Worm (Caenorhabditis elegans) whole organism, late embryonic: Measurements from ENCODE around the gene klc-1.
A peak's percentile ranks its signal among the peaks of the same experiment; 100 is the strongest.

Source experiments
- C38D4.7 ChIP-seq: fragments of 200-800 bp; sonication (Bioruptor generic); optimal IDR thresholded peaks from 2 replicates; lab custom pipeline; 2018; ENCODE audit warnings: mild to moderate bottlenecking, missing genetic modification characterization, moderate library complexity, missing compliant biosample characterization
- K02D7.2 ChIP-seq: sonication (generic microtip); optimal IDR thresholded peaks from 2 replicates; lab custom pipeline; 2017; ENCODE audit warnings: mild to moderate bottlenecking, missing genetic modification characterization, missing compliant biosample characterization
- T23F11.4 ChIP-seq: fragments of 200-800 bp; sonication (Bioruptor generic); optimal IDR thresholded peaks from 2 replicates; lab custom pipeline; 2018; ENCODE audit warnings: mild to moderate bottlenecking, missing genetic modification characterization, missing compliant biosample characterization
- Y22D7AL.16 ChIP-seq: sonication (generic microtip); optimal IDR thresholded peaks from 2 replicates; lab custom pipeline; 2016; ENCODE audit warnings: missing genetic modification characterization, missing compliant biosample characterization
- ahr-1 ChIP-seq: sonication (generic microtip); optimal IDR thresholded peaks from 2 replicates; lab custom pipeline; 2016; ENCODE audit warnings: missing genetic modification characterization, missing compliant biosample characterization
- ama-1 ChIP-seq: fragments of 150-350 bp; optimal IDR thresholded peaks from 2 replicates; lab custom pipeline; 2014
- ceh-22 ChIP-seq: sonication (generic microtip); optimal IDR thresholded peaks from 2 replicates; lab custom pipeline; 2017; ENCODE audit warnings: missing biosample characterization, missing genetic modification characterization
- ceh-24 ChIP-seq: sonication (generic microtip); optimal IDR thresholded peaks from 2 replicates; lab custom pipeline; 2016; ENCODE audit warnings: mild to moderate bottlenecking, missing genetic modification characterization, missing compliant biosample characterization
- ceh-30 ChIP-seq: fragments of 150-350 bp; optimal IDR thresholded peaks from 2 replicates; lab custom pipeline; 2014; ENCODE audit warnings: missing biosample characterization, missing genetic modification characterization
- ceh-31 ChIP-seq: sonication (generic microtip); optimal IDR thresholded peaks from 2 replicates; lab custom pipeline; 2016; ENCODE audit warnings: missing genetic modification characterization, missing compliant biosample characterization
- ceh-34 ChIP-seq: sonication (generic microtip); optimal IDR thresholded peaks from 2 replicates; lab custom pipeline; 2016; ENCODE audit warnings: mild to moderate bottlenecking, missing genetic modification characterization, missing compliant biosample characterization
- ceh-48 ChIP-seq: sonication (generic microtip); optimal IDR thresholded peaks from 2 replicates; lab custom pipeline; 2016; ENCODE audit warnings: missing genetic modification characterization, inconsistent platforms, missing compliant biosample characterization
- ceh-6 ChIP-seq: fragments of 200-800 bp; sonication (Bioruptor generic); optimal IDR thresholded peaks from 2 replicates; lab custom pipeline; 2018; ENCODE audit warnings: mild to moderate bottlenecking, missing genetic modification characterization, missing compliant biosample characterization
- ceh-9 ChIP-seq: sonication (generic microtip); optimal IDR thresholded peaks from 2 replicates; lab custom pipeline; 2016; ENCODE audit warnings: mild to moderate bottlenecking, missing genetic modification characterization, inconsistent platforms, missing compliant biosample characterization
- che-1 ChIP-seq: sonication (generic microtip); optimal IDR thresholded peaks from 2 replicates; lab custom pipeline; 2016; ENCODE audit warnings: mild to moderate bottlenecking, missing genetic modification characterization, missing compliant biosample characterization
- dmd-4 ChIP-seq: sonication (generic microtip); optimal IDR thresholded peaks from 2 replicates; lab custom pipeline; 2016; ENCODE audit warnings: borderline replicate concordance, missing genetic modification characterization, missing compliant biosample characterization
- dve-1 ChIP-seq: sonication (generic microtip); optimal IDR thresholded peaks from 2 replicates; lab custom pipeline; 2017; ENCODE audit warnings: antibody characterized with exemption, mild to moderate bottlenecking, missing genetic modification characterization, missing compliant biosample characterization
- elt-2 ChIP-seq: sonication (generic microtip); optimal IDR thresholded peaks from 2 replicates; lab custom pipeline; 2016; ENCODE audit warnings: missing genetic modification reagents, missing genetic modification characterization, missing compliant biosample characterization
- elt-4 ChIP-seq: sonication (generic microtip); optimal IDR thresholded peaks from 2 replicates; lab custom pipeline; 2016; ENCODE audit warnings: missing genetic modification characterization, missing compliant biosample characterization
- eyg-1 ChIP-seq: sonication (generic microtip); optimal IDR thresholded peaks from 2 replicates; lab custom pipeline; 2016; ENCODE audit warnings: missing genotype, missing genetic modification characterization, missing compliant biosample characterization
- fkh-10 ChIP-seq: fragments of 150-350 bp; optimal IDR thresholded peaks from 2 replicates; lab custom pipeline; 2014; ENCODE audit warnings: missing biosample characterization, missing genetic modification reagents, missing genetic modification characterization
- fkh-6 ChIP-seq: sonication (generic microtip); optimal IDR thresholded peaks from 2 replicates; lab custom pipeline; 2016; ENCODE audit warnings: missing genetic modification characterization, missing compliant biosample characterization
- hlh-13 ChIP-seq: fragments of 200-800 bp; sonication (Bioruptor generic); optimal IDR thresholded peaks from 2 replicates; lab custom pipeline; 2018; ENCODE audit warnings: mild to moderate bottlenecking, missing genetic modification characterization, missing compliant biosample characterization
- hlh-15 ChIP-seq: sonication (generic microtip); optimal IDR thresholded peaks from 2 replicates; lab custom pipeline; 2016; ENCODE audit warnings: missing genetic modification characterization, missing compliant biosample characterization
- hlh-30 ChIP-seq: sonication (generic microtip); optimal IDR thresholded peaks from 2 replicates; lab custom pipeline; 2017; ENCODE audit warnings: antibody characterized with exemption, missing genetic modification characterization, missing compliant biosample characterization; ENCODE audit not compliant: insufficient read depth
- hlh-6 ChIP-seq: sonication (generic microtip); optimal IDR thresholded peaks from 2 replicates; lab custom pipeline; 2016; ENCODE audit warnings: missing genotype, missing genetic modification characterization, missing compliant biosample characterization
- hlh-8 ChIP-seq: sonication (generic microtip); optimal IDR thresholded peaks from 2 replicates; lab custom pipeline; 2016; ENCODE audit warnings: missing genotype, missing genetic modification characterization, missing compliant biosample characterization
- lim-6 ChIP-seq: sonication (generic microtip); optimal IDR thresholded peaks from 2 replicates; lab custom pipeline; 2016; ENCODE audit warnings: missing genetic modification characterization, missing compliant biosample characterization
- madf-2 ChIP-seq: sonication (generic microtip); optimal IDR thresholded peaks from 2 replicates; lab custom pipeline; 2017; ENCODE audit warnings: missing genetic modification characterization, missing compliant biosample characterization
- mec-3 ChIP-seq: sonication (generic microtip); optimal IDR thresholded peaks from 2 replicates; lab custom pipeline; 2016; ENCODE audit warnings: borderline replicate concordance, missing genetic modification characterization, missing compliant biosample characterization
- nfya-1 ChIP-seq: sonication (generic microtip); optimal IDR thresholded peaks from 2 replicates; lab custom pipeline; 2017; ENCODE audit warnings: missing genetic modification characterization, mild to moderate bottlenecking, missing compliant biosample characterization, antibody characterized with exemption, moderate library complexity
- nhr-11 ChIP-seq: fragments of 150-350 bp; optimal IDR thresholded peaks from 2 replicates; lab custom pipeline; 2014; ENCODE audit warnings: missing biosample characterization, missing genetic modification characterization
- pag-3 ChIP-seq: sonication (generic microtip); optimal IDR thresholded peaks from 2 replicates; lab custom pipeline; 2016; ENCODE audit warnings: missing compliant biosample characterization, missing genetic modification characterization, borderline replicate concordance
- pat-9 ChIP-seq: fragments of 200-800 bp; sonication (Bioruptor generic); optimal IDR thresholded peaks from 2 replicates; lab custom pipeline; 2018; ENCODE audit warnings: mild to moderate bottlenecking, missing genetic modification characterization, moderate library complexity, missing compliant biosample characterization
- pax-1 ChIP-seq: fragments of 150-350 bp; optimal IDR thresholded peaks from 2 replicates; lab custom pipeline; 2014; ENCODE audit warnings: missing biosample characterization, missing genetic modification characterization
- pha-2 ChIP-seq: sonication (generic microtip); optimal IDR thresholded peaks from 2 replicates; lab custom pipeline; 2017; ENCODE audit warnings: mild to moderate bottlenecking, missing genetic modification characterization, missing compliant biosample characterization
- pqm-1 ChIP-seq: sonication (generic microtip); optimal IDR thresholded peaks from 2 replicates; lab custom pipeline; 2016; ENCODE audit warnings: missing genetic modification characterization, missing compliant biosample characterization
- rnt-1 ChIP-seq: sonication (generic microtip); optimal IDR thresholded peaks from 2 replicates; lab custom pipeline; 2016; ENCODE audit warnings: missing genetic modification characterization, missing compliant biosample characterization
- sdc-2 ChIP-seq: sonication (generic microtip); optimal IDR thresholded peaks from 2 replicates; lab custom pipeline; 2016; ENCODE audit warnings: missing genotype, missing genetic modification characterization, missing compliant biosample characterization
- sox-2 ChIP-seq: fragments of 200-800 bp; sonication (Bioruptor generic); IDR thresholded peaks from 2 replicates; pipeline ENCODE4 v1.3.6; 2022; ENCODE audit warnings: missing genetic modification reagents, missing genetic modification characterization, missing compliant biosample characterization
- sox-4 ChIP-seq: sonication (generic microtip); optimal IDR thresholded peaks from 2 replicates; lab custom pipeline; 2017; ENCODE audit warnings: mild to moderate bottlenecking, missing genetic modification characterization, inconsistent platforms, missing compliant biosample characterization
- syd-9 ChIP-seq: sonication (generic microtip); optimal IDR thresholded peaks from 2 replicates; lab custom pipeline; 2016; ENCODE audit warnings: mild to moderate bottlenecking, missing genetic modification characterization, moderate library complexity, missing compliant biosample characterization
- tbx-2 ChIP-seq: sonication (generic microtip); optimal IDR thresholded peaks from 2 replicates; lab custom pipeline; 2016; ENCODE audit warnings: missing genetic modification characterization, missing compliant biosample characterization
- ttx-3 ChIP-seq: sonication (generic microtip); optimal IDR thresholded peaks from 2 replicates; lab custom pipeline; 2016; ENCODE audit warnings: missing genetic modification reagents, missing genetic modification characterization, missing compliant biosample characterization
- unc-3 ChIP-seq, 2 experiments: fragments of 200-800 bp in 1 of 2; sonication (Bioruptor generic) in 1 of 2; sonication (generic microtip) in 1 of 2; conservative IDR thresholded peaks in 1 of 2; optimal IDR thresholded peaks in 1 of 2; 2 replicates each; pipeline versions ENCODE4 v1.3.6 to Lab custom; 2016 to 2022; ENCODE audit warnings: missing compliant biosample characterization in 2 of 2, missing genetic modification characterization in 2 of 2, missing genetic modification reagents in 1 of 2
- unc-42 ChIP-seq: sonication (generic microtip); optimal IDR thresholded peaks from 2 replicates; lab custom pipeline; 2016; ENCODE audit warnings: missing genotype, missing genetic modification characterization, missing compliant biosample characterization
- unc-86 ChIP-seq: sonication (generic microtip); optimal IDR thresholded peaks from 2 replicates; lab custom pipeline; 2016; ENCODE audit warnings: missing genetic modification characterization, missing compliant biosample characterization
- zip-5 ChIP-seq: sonication (generic microtip); optimal IDR thresholded peaks from 2 replicates; lab custom pipeline; 2016; ENCODE audit warnings: missing genetic modification characterization, missing compliant biosample characterization

klc-1 gene

DNA sequence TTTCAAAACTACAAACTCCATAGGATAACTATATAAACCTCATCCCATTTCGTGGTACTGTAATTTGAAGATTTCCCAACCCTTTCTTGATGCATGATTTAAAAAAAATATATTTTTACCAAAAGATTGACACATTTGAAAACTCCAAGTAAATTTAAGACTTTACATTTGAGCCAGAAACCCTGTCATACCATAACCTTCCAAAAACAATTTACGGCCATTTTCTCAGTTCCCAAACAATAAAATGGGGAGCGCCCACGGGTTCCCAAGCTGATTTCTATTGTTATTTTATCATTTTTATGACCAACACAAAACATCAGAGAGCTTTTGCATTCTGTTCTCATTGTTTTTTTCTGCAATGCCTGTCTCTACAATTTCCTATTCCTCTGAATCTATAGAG is 29.1 kb downstream of the klc-1 start, which contains the start of gene clc-9:
TSS of gene clc-9 (plus strand) at position 301 of the 400 bp plus-strand sequence.
- no peak for TF ChIP-seq pax-1
- TF ChIP-seq pag-3 (tag; lab: Kevin White, UChicago), result no peak
- TF ChIP-seq syd-9, result no peak
- TF ChIP-seq K02D7.2 (tag; lab: Kevin White, UChicago), result no peak
- no peak for TF ChIP-seq hlh-13 (GFP tag; lab: Kevin White, UChicago)
- TF ChIP-seq hlh-15 (tag; lab: Kevin White, UChicago), result no peak
- TF ChIP-seq nfya-1 (tag; lab: Kevin White, UChicago), result no peak
- TF ChIP-seq lim-6, result no peak
- no peak for TF ChIP-seq tbx-2 (tag; lab: Kevin White, UChicago)
- no peak for TF ChIP-seq sox-4 (tag; lab: Kevin White, UChicago)
- TF ChIP-seq hlh-6, result no peak
- TF ChIP-seq ceh-34, result no peak
- TF ChIP-seq pha-2 (tag; lab: Kevin White, UChicago), result no peak
- no peak for TF ChIP-seq che-1 (tag; lab: Kevin White, UChicago)
- TF ChIP-seq unc-42, result no peak
- no peak for TF ChIP-seq ahr-1 (tag; lab: Kevin White, UChicago)
- no peak for TF ChIP-seq ceh-30
- no peak for TF ChIP-seq ttx-3
- no peak for TF ChIP-seq elt-4

DNA sequence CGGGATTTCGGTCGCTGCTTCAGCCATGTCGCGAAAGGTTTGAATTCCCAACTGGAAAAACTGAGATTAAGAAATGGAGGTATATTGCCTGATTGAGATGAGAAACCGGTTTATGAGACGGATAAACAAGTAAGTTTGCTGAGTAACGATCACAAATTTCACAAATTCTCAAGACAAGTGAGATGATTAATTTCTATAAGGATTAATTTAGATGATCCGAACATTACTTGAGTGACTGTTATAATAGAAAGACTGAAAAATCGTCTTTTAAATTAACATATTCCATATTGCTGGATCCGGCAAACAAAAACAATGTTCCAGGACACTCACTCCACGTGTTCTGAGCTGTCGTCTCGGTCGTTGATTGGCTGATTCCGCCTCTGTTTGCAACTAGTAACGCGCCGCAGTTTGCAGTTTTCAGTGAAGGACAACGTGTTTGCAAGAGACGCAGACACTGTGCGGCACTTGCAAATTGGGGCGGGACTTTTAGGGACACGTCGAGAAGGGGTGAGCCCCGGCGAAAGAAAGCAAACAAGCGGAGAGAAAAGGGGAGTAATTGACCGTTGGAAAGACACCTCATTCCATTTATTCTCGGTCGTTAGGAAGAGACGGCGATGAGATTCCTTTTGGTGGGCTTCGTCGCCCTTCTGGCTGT is 35.4 kb downstream of the klc-1 start, which contains the start of the genes imp-2 and enpl-1:
TSS of gene imp-2 (minus strand) at position 51 of the 655 bp plus-strand sequence.
TSS of gene enpl-1 (plus strand) at position 462 of the 655 bp plus-strand sequence.
- peak; percentile 66 for TF ChIP-seq elt-2 (tag; lab: Kevin White, UChicago)
- peak; percentile 20 for TF ChIP-seq ttx-3
- TF ChIP-seq ceh-9 (tag; lab: Kevin White, UChicago), result no peak
- no peak for TF ChIP-seq pag-3 (tag; lab: Kevin White, UChicago)
- TF ChIP-seq dve-1 (tag; lab: Kevin White, UChicago), result peak; percentile 51
- peak; percentile 42 for TF ChIP-seq hlh-8 (tag; lab: Kevin White, UChicago)
- TF ChIP-seq Y22D7AL.16 (tag; lab: Kevin White, UChicago), result no peak
- TF ChIP-seq pax-1, result peak; percentile 51
- peak; percentile 61 for TF ChIP-seq pqm-1 (tag; lab: Kevin White, UChicago)
- TF ChIP-seq zip-5 (tag; lab: Kevin White, UChicago), result no peak
- no peak for TF ChIP-seq fkh-6 (tag; lab: Kevin White, UChicago)
- TF ChIP-seq dmd-4 (tag; lab: Kevin White, UChicago), result no peak
- peak; percentile 6 for TF ChIP-seq ceh-22 (tag; lab: Kevin White, UChicago)
- TF ChIP-seq unc-3 (GFP tag; conservative IDR thresholded peaks at IDR 0.05; lab: Robert Waterston, UW), result peak; percentile 12; the same call in 1 of the 2 replicates
- TF ChIP-seq unc-3 (tag; optimal IDR thresholded peaks at IDR 0.05; lab: Kevin White, UChicago), result peak; percentile 13
- no peak for TF ChIP-seq elt-4
- TF ChIP-seq eyg-1, result no peak
- TF ChIP-seq ceh-24 (tag; lab: Kevin White, UChicago), result no peak
- TF ChIP-seq che-1 (tag; lab: Kevin White, UChicago), result no peak
- TF ChIP-seq ahr-1 (tag; lab: Kevin White, UChicago), result no peak
- peak; percentile 91 for TF ChIP-seq ceh-31
- no peak for TF ChIP-seq rnt-1
- TF ChIP-seq T23F11.4 (GFP tag; lab: Kevin White, UChicago), result no peak
- no peak for TF ChIP-seq hlh-6
- TF ChIP-seq mec-3 (tag; lab: Kevin White, UChicago), result no peak
- no peak for TF ChIP-seq ceh-6 (GFP tag; lab: Kevin White, UChicago)
- TF ChIP-seq tbx-2 (tag; lab: Kevin White, UChicago), result peak; percentile 93
- peak; percentile 51 for TF ChIP-seq sdc-2 (tag; lab: Kevin White, UChicago)
- TF ChIP-seq fkh-10 (GFP tag; lab: Kevin White, UChicago), result no peak
- no peak for TF ChIP-seq nhr-11
- peak; percentile 100 for TF ChIP-seq nfya-1 (tag; lab: Kevin White, UChicago)
- peak; percentile 80 for TF ChIP-seq ceh-34
- no peak for TF ChIP-seq sox-2
- peak; percentile 28 for TF ChIP-seq madf-2 (tag; lab: Kevin White, UChicago)
- no peak for TF ChIP-seq ama-1
- no peak for TF ChIP-seq unc-86
- peak; percentile 81 for TF ChIP-seq hlh-30
- TF ChIP-seq sox-4 (tag; lab: Kevin White, UChicago), result peak; percentile 25
- no peak for TF ChIP-seq K02D7.2 (tag; lab: Kevin White, UChicago)
- TF ChIP-seq C38D4.7 (GFP tag; lab: Kevin White, UChicago), result no peak
- TF ChIP-seq pat-9, result no peak
- TF ChIP-seq ceh-48, result no peak
